Worm (Caenorhabditis elegans) whole organism, late embryonic: ENCODE results near the gene nmt-1.

Source experiments
- ama-1 ChIP-seq: fragments of 150-350 bp; optimal IDR thresholded peaks from 2 replicates; lab custom pipeline; 2014
- ceh-19 ChIP-seq: fragments of 200-800 bp; sonication (Bioruptor generic); optimal IDR thresholded peaks from 2 replicates; lab custom pipeline; 2018; ENCODE audit warnings: mild to moderate bottlenecking, missing genetic modification characterization, missing compliant biosample characterization
- ceh-9 ChIP-seq: sonication (generic microtip); optimal IDR thresholded peaks from 2 replicates; lab custom pipeline; 2016; ENCODE audit warnings: mild to moderate bottlenecking, missing genetic modification characterization, inconsistent platforms, missing compliant biosample characterization
- dve-1 ChIP-seq: sonication (generic microtip); optimal IDR thresholded peaks from 2 replicates; lab custom pipeline; 2017; ENCODE audit warnings: antibody characterized with exemption, mild to moderate bottlenecking, missing genetic modification characterization, missing compliant biosample characterization
- fkh-10 ChIP-seq: fragments of 150-350 bp; optimal IDR thresholded peaks from 2 replicates; lab custom pipeline; 2014; ENCODE audit warnings: missing biosample characterization, missing genetic modification reagents, missing genetic modification characterization
- hlh-8 ChIP-seq: sonication (generic microtip); optimal IDR thresholded peaks from 2 replicates; lab custom pipeline; 2016; ENCODE audit warnings: missing genotype, missing genetic modification characterization, missing compliant biosample characterization
- nfya-1 ChIP-seq: sonication (generic microtip); optimal IDR thresholded peaks from 2 replicates; lab custom pipeline; 2017; ENCODE audit warnings: missing genetic modification characterization, mild to moderate bottlenecking, missing compliant biosample characterization, antibody characterized with exemption, moderate library complexity
- nhr-11 ChIP-seq: fragments of 150-350 bp; optimal IDR thresholded peaks from 2 replicates; lab custom pipeline; 2014; ENCODE audit warnings: missing biosample characterization, missing genetic modification characterization
- pag-3 ChIP-seq: sonication (generic microtip); optimal IDR thresholded peaks from 2 replicates; lab custom pipeline; 2016; ENCODE audit warnings: missing compliant biosample characterization, missing genetic modification characterization, borderline replicate concordance
- ref-2 ChIP-seq: sonication (generic microtip); optimal IDR thresholded peaks from 2 replicates; lab custom pipeline; 2016; ENCODE audit warnings: missing genetic modification characterization, missing compliant biosample characterization
- sox-2 ChIP-seq: fragments of 200-800 bp; sonication (Bioruptor generic); IDR thresholded peaks from 2 replicates; pipeline ENCODE4 v1.3.6; 2022; ENCODE audit warnings: missing genetic modification reagents, missing genetic modification characterization, missing compliant biosample characterization
- tbx-2 ChIP-seq: sonication (generic microtip); optimal IDR thresholded peaks from 2 replicates; lab custom pipeline; 2016; ENCODE audit warnings: missing genetic modification characterization, missing compliant biosample characterization
- unc-42 ChIP-seq: sonication (generic microtip); optimal IDR thresholded peaks from 2 replicates; lab custom pipeline; 2016; ENCODE audit warnings: missing genotype, missing genetic modification characterization, missing compliant biosample characterization
- unc-55 ChIP-seq: sonication (generic microtip); optimal IDR thresholded peaks from 2 replicates; lab custom pipeline; 2017; ENCODE audit warnings: missing biosample characterization, missing genetic modification reagents, missing genetic modification characterization

- no peak for TF ChIP-seq hlh-8 (tag; lab: Kevin White, UChicago)
- TF ChIP-seq ref-2 (tag; lab: Kevin White, UChicago) = no peak
- no peak for TF ChIP-seq nhr-11 (tag; lab: Kevin White, UChicago)
- no peak for TF ChIP-seq fkh-10 (GFP tag; lab: Kevin White, UChicago)
- TF ChIP-seq pag-3 (tag; lab: Kevin White, UChicago) = no peak
- TF ChIP-seq nfya-1 (tag; lab: Kevin White, UChicago) = peak; percentile 14
- no peak for TF ChIP-seq ama-1 (lab: Kevin White, UChicago)
- peak; percentile 48 for TF ChIP-seq ceh-19
- no peak for TF ChIP-seq unc-42 (tag; lab: Kevin White, UChicago)
- no peak for TF ChIP-seq sox-2 (GFP tag; lab: Robert Waterston, UW)
- no peak for TF ChIP-seq dve-1 (tag; lab: Kevin White, UChicago)
- peak; percentile 36 for TF ChIP-seq unc-55 (GFP tag; lab: Kevin White, UChicago)
- TF ChIP-seq tbx-2 = peak; percentile 73
- TF ChIP-seq ceh-9 (tag; lab: Kevin White, UChicago) = no peak
Measured at ce11 chrIII:6138457-6138856, 22.3 kb upstream of the nmt-1 start.
